Fruit fly (Drosophila melanogaster): Measurements from ENCODE around the gene CG13907.

The CG13907 gene

DNA sequence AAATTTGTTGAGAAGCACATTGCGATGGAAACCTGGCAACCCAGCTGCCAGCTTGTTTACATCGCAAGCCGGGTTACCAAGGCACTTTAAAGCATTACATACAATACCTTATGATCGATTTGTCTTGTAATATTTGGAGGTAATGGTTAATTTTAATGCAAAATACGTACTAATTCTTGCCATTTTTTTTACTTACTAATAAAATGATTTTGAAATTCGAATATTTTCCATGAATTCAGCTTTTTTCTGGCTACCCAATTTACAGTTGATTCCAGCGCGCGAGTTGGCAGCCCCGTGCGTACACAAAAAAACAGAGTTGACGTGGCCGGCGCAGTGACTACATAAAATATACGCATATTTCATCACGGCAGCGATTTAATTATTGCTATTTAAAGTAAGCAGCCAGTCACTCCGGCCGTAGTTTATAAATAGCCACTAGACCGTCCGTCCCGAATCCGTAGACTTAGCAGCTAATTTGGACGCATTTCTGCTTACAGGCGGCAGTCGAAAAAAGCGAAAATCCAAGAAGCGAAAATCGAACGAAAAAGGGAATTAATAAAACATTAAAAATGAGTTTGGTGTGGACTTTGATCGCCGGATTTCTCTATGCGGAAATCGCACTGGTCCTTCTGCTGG lies 44.1 kb downstream of the CG13907 start, which contains the start of the genes CG13901 and CG13887 (continued):
- TF ChIP-seq phol (tag; optimal IDR thresholded peaks at IDR 0.05) (peak; percentile 93), CG30020 (tag; optimal IDR thresholded peaks at IDR 0.05) (peak; percentile 82), CG7786 (GFP tag; optimal IDR thresholded peaks at IDR 0.05) (peak; percentile 91), bab2 (GFP tag; optimal IDR thresholded peaks at IDR 0.05) (peak; percentile 83), eyg (GFP tag; optimal IDR thresholded peaks at IDR 0.05) (peak; percentile 90), CG11695 (GFP tag; IDR thresholded peaks at IDR 0.05) (peak; percentile 84), H2.0 (GFP tag; IDR thresholded peaks at IDR 0.05) (peak; percentile 84), HLH3B (GFP tag; IDR thresholded peaks at IDR 0.05) (peak; percentile 87), shn (GFP tag; optimal IDR thresholded peaks at IDR 0.05) (peak; percentile 93), CG11560 (tag; IDR thresholded peaks at IDR 0.05) (peak; percentile 80), kah (GFP tag; optimal IDR thresholded peaks at IDR 0.05) (peak; percentile 51), Dfd (GFP tag; optimal IDR thresholded peaks at IDR 0.05) (no peak), Chrac-16 (GFP tag; optimal IDR thresholded peaks at IDR 0.05) (peak; percentile 94), gfzf (GFP tag; optimal IDR thresholded peaks at IDR 0.05) (peak; percentile 40), Neu2 (GFP tag; optimal IDR thresholded peaks at IDR 0.05; ENCODE audit: borderline replicate concordance) (peak; percentile 25), NK7.1 (GFP tag; optimal IDR thresholded peaks at IDR 0.05) (peak; percentile 77), ro (GFP tag; IDR thresholded peaks at IDR 0.05) (no peak), stc (GFP tag; IDR thresholded peaks at IDR 0.05) (peak; percentile 82), CG5953 (GFP tag; IDR thresholded peaks at IDR 0.05) (peak; percentile 79), CG4424 (GFP tag; optimal IDR thresholded peaks at IDR 0.05) (peak; percentile 91), gsb (GFP tag; IDR thresholded peaks at IDR 0.05) (peak; percentile 54; the same call in 1 of the 2 replicates), CG8478 (optimal IDR thresholded peaks at IDR 0.05) (no peak), Poxn (GFP tag; IDR thresholded peaks at IDR 0.05) (peak; percentile 28; the same call in 1 of the 2 replicates), Atf6 (GFP tag; IDR thresholded peaks at IDR 0.05) (peak; percentile 86), CG8290 (GFP tag; optimal IDR thresholded peaks at IDR 0.05) (peak; percentile 91), CG8290 (tag; optimal IDR thresholded peaks at IDR 0.05) (peak; percentile 67 to 84), Oaz (GFP tag; IDR thresholded peaks at IDR 0.05) (peak; percentile 78), tna (GFP tag; IDR thresholded peaks at IDR 0.05; ENCODE audit: partially characterized antibody) (no peak), B-H1 (GFP tag; IDR thresholded peaks at IDR 0.05) (peak; percentile 80), Kr (GFP tag; optimal IDR thresholded peaks at IDR 0.05) (no peak), lola (GFP tag; optimal IDR thresholded peaks at IDR 0.05) (peak in 1 of 3 experiments; percentile 84), CG34224 (GFP tag; IDR thresholded peaks at IDR 0.05; ENCODE audit: partially characterized antibody) (0 out of 3 replicates have a peak, but pooled peaks have one; percentile 18), pum (GFP tag; optimal IDR thresholded peaks at IDR 0.05) (peak; percentile 94), CG8089 (GFP tag; optimal IDR thresholded peaks at IDR 0.05) (peak; percentile 87), ap (GFP tag; IDR thresholded peaks at IDR 0.05) (peak; percentile 81), ara (GFP tag; IDR thresholded peaks at IDR 0.05) (peak; percentile 78), CG3281 (GFP tag; optimal IDR thresholded peaks at IDR 0.05) (peak; percentile 91), ttk (GFP tag; IDR thresholded peaks at IDR 0.05) (peak; percentile 85), CG2129 (GFP tag; IDR thresholded peaks at IDR 0.05; ENCODE audit: partially characterized antibody) (no peak), Ets65A (GFP tag) (peak; percentile 99), zf30C (GFP tag; optimal IDR thresholded peaks at IDR 0.05) (peak; percentile 1), CG13123 (GFP tag; optimal IDR thresholded peaks at IDR 0.05) (peak; percentile 86), ash1 (GFP tag; optimal IDR thresholded peaks at IDR 0.05) (peak; percentile 33), CG13624 (GFP tag; optimal IDR thresholded peaks at IDR 0.05) (peak; percentile 83), Ptx1 (GFP tag; IDR thresholded peaks at IDR 0.05) (peak; percentile 90), CG4404 (GFP tag; IDR thresholded peaks at IDR 0.05) (peak; percentile 85), Asciz (GFP tag; optimal IDR thresholded peaks at IDR 0.05) (peak; percentile 69), Xbp1 (GFP tag; optimal IDR thresholded peaks at IDR 0.05) (peak; percentile 97), Lim3 (GFP tag; IDR thresholded peaks at IDR 0.05) (peak; percentile 54; the same call in 1 of the 2 replicates), gro (GFP tag; optimal IDR thresholded peaks at IDR 0.05) (peak; percentile 95), Atf3 (GFP tag; optimal IDR thresholded peaks at IDR 0.05) (peak; percentile 89)
